Worm (Caenorhabditis elegans) whole organism, midembryonic: ENCODE results near the gene thoc-7.
A peak's percentile ranks its signal among the peaks of the same experiment; 100 is the strongest.

ENCODE experiments used
- T22C8.4 ChIP-seq: fragments of 200-800 bp; sonication (Bioruptor generic); IDR thresholded peaks from 2 replicates; pipeline ENCODE4 v1.3.6; 2022; ENCODE audit warnings: missing genetic modification characterization, missing compliant biosample characterization
- cog-1 ChIP-seq: sonication (generic microtip); optimal IDR thresholded peaks from 2 replicates; lab custom pipeline; 2016; ENCODE audit warnings: missing genetic modification characterization, missing compliant biosample characterization
- flt-1 ChIP-seq: fragments of 200-800 bp; sonication (Bioruptor generic); IDR thresholded peaks from 2 replicates; pipeline ENCODE4 v1.3.6; 2022; ENCODE audit warnings: missing genetic modification characterization, missing compliant biosample characterization
- klf-2 ChIP-seq: fragments of 200-800 bp; sonication (Bioruptor generic); conservative IDR thresholded peaks from 2 replicates; pipeline ENCODE4 v1.3.6; 2022; ENCODE audit warnings: missing genetic modification reagents, missing genetic modification characterization, missing compliant biosample characterization
- med-1 ChIP-seq: sonication (generic microtip); optimal IDR thresholded peaks from 2 replicates; lab custom pipeline; 2017; ENCODE audit warnings: missing genetic modification characterization, mild to moderate bottlenecking, missing compliant biosample characterization, antibody characterized with exemption, missing genetic modification reagents; ENCODE audit not compliant: insufficient read depth
- ref-1 ChIP-seq: fragments of 200-800 bp; sonication (Bioruptor generic); conservative IDR thresholded peaks from 2 replicates; pipeline ENCODE4 v1.3.6; 2022; ENCODE audit warnings: missing genetic modification reagents, missing genetic modification characterization, missing compliant biosample characterization
- tab-1 ChIP-seq: fragments of 200-800 bp; sonication (Bioruptor generic); IDR thresholded peaks from 2 replicates; pipeline ENCODE4 v1.3.6; 2022; ENCODE audit warnings: missing genetic modification characterization, missing compliant biosample characterization
- ztf-23 ChIP-seq: fragments of 200-800 bp; sonication (Bioruptor generic); IDR thresholded peaks from 2 replicates; pipeline ENCODE4 v1.3.6; 2022; ENCODE audit warnings: missing genetic modification reagents, missing genetic modification characterization, missing compliant biosample characterization
- ztf-29 ChIP-seq: fragments of 200-800 bp; sonication (Bioruptor generic); IDR thresholded peaks from 2 replicates; pipeline ENCODE4 v1.3.6; 2022; ENCODE audit warnings: missing genetic modification reagents, missing genetic modification characterization, missing compliant biosample characterization

Gene thoc-7

ce11 chrIV:13887408-13888163, 5.1 kb downstream of the thoc-7 start, which contains the start of gene lin-66:
lin-66 (plus strand) TSS chrIV:13888079.
- TF ChIP-seq cog-1 (peak; percentile 86), klf-2 (GFP tag; lab: Robert Waterston, UW) (no peak), tab-1 (GFP tag; lab: Robert Waterston, UW) (no peak), ref-1 (GFP tag; lab: Robert Waterston, UW) (no peak; the same call in 1 of the 2 replicates), med-1 (peak; percentile 19), ztf-23 (no peak), ztf-29 (GFP tag; lab: Robert Waterston, UW) (no peak), T22C8.4 (GFP tag; lab: Robert Waterston, UW) (no peak), flt-1 (GFP tag; lab: Robert Waterston, UW) (peak; percentile 75)

ce11 chrIV:13888164-13888518, 5.6 kb downstream of the thoc-7 start:
- no peak for TF ChIP-seq flt-1 (GFP tag; lab: Robert Waterston, UW)
- TF ChIP-seq cog-1, result no peak
- TF ChIP-seq tab-1 (GFP tag; lab: Robert Waterston, UW), result no peak
- TF ChIP-seq ztf-23, result no peak
- no peak for TF ChIP-seq T22C8.4 (GFP tag; lab: Robert Waterston, UW)
- TF ChIP-seq ztf-29 (GFP tag; lab: Robert Waterston, UW), result no peak
- TF ChIP-seq ref-1 (GFP tag; lab: Robert Waterston, UW), result no peak

- TF ChIP-seq ref-1 (GFP tag; lab: Robert Waterston, UW) (0 out of 2 replicates have a peak, but pooled peaks have one; percentile 17), ztf-23 (0 out of 2 replicates have a peak, but pooled peaks have one; percentile 10), cog-1 (no peak)
Observed at ce11 chrIV:13893103-13893502, 10.6 kb downstream of the thoc-7 start.

- TF ChIP-seq tab-1 (GFP tag; lab: Robert Waterston, UW), result no peak
- no peak for TF ChIP-seq ref-1 (GFP tag; lab: Robert Waterston, UW)
- no peak for TF ChIP-seq cog-1
- TF ChIP-seq ztf-23, result no peak
- TF ChIP-seq klf-2 (GFP tag; lab: Robert Waterston, UW), result no peak
- TF ChIP-seq ztf-29 (GFP tag; lab: Robert Waterston, UW), result no peak
- TF ChIP-seq flt-1 (GFP tag; lab: Robert Waterston, UW), result no peak
- no peak for TF ChIP-seq T22C8.4 (GFP tag; lab: Robert Waterston, UW)
- no peak for TF ChIP-seq med-1
Observed at ce11 chrIV:13902774-13903173, 20.2 kb downstream of the thoc-7 start, which contains the start of gene Y37A1A.3. Y37A1A.3 (minus strand) TSS chrIV:13902874.

- TF ChIP-seq tab-1 (GFP tag; lab: Robert Waterston, UW) (no peak), ztf-29 (GFP tag; lab: Robert Waterston, UW) (no peak), ztf-23 (no peak), flt-1 (GFP tag; lab: Robert Waterston, UW) (no peak), med-1 (no peak), klf-2 (GFP tag; lab: Robert Waterston, UW) (no peak), T22C8.4 (GFP tag; lab: Robert Waterston, UW) (no peak), cog-1 (no peak), ref-1 (GFP tag; lab: Robert Waterston, UW) (no peak)
Observed at ce11 chrIV:13906369-13906768, 23.8 kb downstream of the thoc-7 start.

- TF ChIP-seq tab-1 (GFP tag; lab: Robert Waterston, UW) (no peak), T22C8.4 (GFP tag; lab: Robert Waterston, UW) (no peak), flt-1 (GFP tag; lab: Robert Waterston, UW) (no peak), med-1 (no peak), cog-1 (no peak), ref-1 (GFP tag; lab: Robert Waterston, UW) (no peak), ztf-29 (GFP tag; lab: Robert Waterston, UW) (no peak), klf-2 (GFP tag; lab: Robert Waterston, UW) (no peak), ztf-23 (no peak)
Observed at ce11 chrIV:13910931-13911330, 28.4 kb downstream of the thoc-7 start.

- TF ChIP-seq med-1 (no peak), tab-1 (GFP tag; lab: Robert Waterston, UW) (no peak), cog-1 (no peak), klf-2 (GFP tag; lab: Robert Waterston, UW) (no peak), ztf-23 (no peak), T22C8.4 (GFP tag; lab: Robert Waterston, UW) (no peak), ref-1 (GFP tag; lab: Robert Waterston, UW) (no peak), flt-1 (GFP tag; lab: Robert Waterston, UW) (no peak), ztf-29 (GFP tag; lab: Robert Waterston, UW) (no peak)
Observed at ce11 chrIV:13912929-13913328, 30.4 kb downstream of the thoc-7 start, which contains the start of gene Y37A1A.2. Y37A1A.2 (minus strand) TSS chrIV:13913029.

ce11 chrIV:13919207-13919759, 36.7 kb downstream of the thoc-7 start:
- TF ChIP-seq ref-1 (GFP tag; lab: Robert Waterston, UW) (no peak), T22C8.4 (GFP tag; lab: Robert Waterston, UW) (no peak), klf-2 (GFP tag; lab: Robert Waterston, UW) (no peak), ztf-23 (no peak), ztf-29 (GFP tag; lab: Robert Waterston, UW) (no peak), tab-1 (GFP tag; lab: Robert Waterston, UW) (no peak), med-1 (no peak), cog-1 (no peak), flt-1 (GFP tag; lab: Robert Waterston, UW) (no peak)

ce11 chrIV:13922289-13922688, 39.8 kb downstream of the thoc-7 start:
- TF ChIP-seq klf-2 (GFP tag; lab: Robert Waterston, UW), result peak; percentile 52
- peak; percentile 81; the same call in 1 of the 2 replicates for TF ChIP-seq ztf-23
- peak; percentile 48; the same call in 1 of the 2 replicates for TF ChIP-seq ztf-29 (GFP tag; lab: Robert Waterston, UW)
